Fruit fly (Drosophila melanogaster): ENCODE results near the gene Grp170.

The Grp170 gene

DNA sequence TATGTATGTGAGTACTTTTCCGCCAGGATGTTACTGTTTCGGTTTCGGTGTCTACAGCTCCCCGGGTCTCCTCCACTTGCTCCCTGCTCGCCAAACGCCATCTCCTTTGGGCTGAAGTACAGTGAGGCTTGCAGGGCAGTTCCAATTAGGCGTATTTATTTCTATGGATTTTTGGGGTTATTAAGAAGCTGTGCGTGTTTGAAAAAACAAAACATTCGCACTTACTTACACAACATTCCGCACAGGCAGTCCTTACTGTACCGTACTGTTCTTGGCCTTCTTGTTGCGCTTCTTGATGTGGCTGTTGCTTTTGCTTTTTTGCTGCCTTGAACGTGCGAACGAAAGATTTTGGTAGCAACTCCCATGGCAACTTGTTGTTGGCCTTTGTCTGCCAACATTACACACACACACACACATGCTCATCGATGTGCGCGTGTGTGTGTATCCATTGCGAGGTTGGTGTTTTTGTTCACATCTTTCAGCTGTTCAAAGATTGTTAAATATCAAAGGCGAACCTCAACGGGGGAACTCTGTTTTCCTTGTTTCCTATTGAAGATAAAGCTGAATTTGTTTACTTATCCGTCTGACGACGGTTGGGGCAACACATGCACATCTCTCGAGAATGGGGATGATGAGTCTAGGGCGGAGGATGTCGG lies 47.2 kb upstream of the Grp170 start (continued):
- TF ChIP-seq esg (GFP tag; conservative IDR thresholded peaks at IDR 0.05) (peak; percentile 61), CG9727 (GFP tag; optimal IDR thresholded peaks at IDR 0.05) (peak; percentile 15), Fer3 (tag; optimal IDR thresholded peaks at IDR 0.05) (peak; percentile 5), Gug (GFP tag; IDR thresholded peaks at IDR 0.05) (peak; percentile 76; the same call in 3 of the 4 replicates), jigr1 (GFP tag; IDR thresholded peaks at IDR 0.05) (no peak), oc (tag; optimal IDR thresholded peaks at IDR 0.05) (no peak), NfI (GFP tag; optimal IDR thresholded peaks at IDR 0.05) (peak; percentile 49), CG13775 (GFP tag; optimal IDR thresholded peaks at IDR 0.05) (peak; percentile 35), sna (GFP tag; IDR thresholded peaks at IDR 0.05; ENCODE audit: partially characterized antibody) (no peak), CG11247 (GFP tag; IDR thresholded peaks at IDR 0.05) (peak; percentile 58), CG15479 (GFP tag; optimal IDR thresholded peaks at IDR 0.05) (no peak), gcm (GFP tag; optimal IDR thresholded peaks at IDR 0.05) (no peak), Drgx (GFP tag; IDR thresholded peaks at IDR 0.05) (peak; percentile 58; the same call in 1 of the 2 replicates), Hmr (GFP tag; optimal IDR thresholded peaks at IDR 0.05) (peak; percentile 71), hkb (optimal IDR thresholded peaks at IDR 0.05) (no peak), hkb (GFP tag; IDR thresholded peaks at IDR 0.05) (peak; percentile 60), CG1233 (GFP tag; optimal IDR thresholded peaks at IDR 0.05) (no peak), az2 (GFP tag; optimal IDR thresholded peaks at IDR 0.05) (peak; percentile 56), pita (GFP tag; optimal IDR thresholded peaks at IDR 0.05) (no peak), fd96Cb (tag; optimal IDR thresholded peaks at IDR 0.05) (peak; percentile 37), kni (GFP tag; optimal IDR thresholded peaks at IDR 0.05) (no peak), dmrt11E (tag; optimal IDR thresholded peaks at IDR 0.05) (peak; percentile 54), Pdp1 (GFP tag; optimal IDR thresholded peaks at IDR 0.05) (peak; percentile 46 to 55), Mad (GFP tag; optimal IDR thresholded peaks at IDR 0.05) (no peak), pb (GFP tag; optimal IDR thresholded peaks at IDR 0.05) (peak; percentile 1), CG10274 (GFP tag; optimal IDR thresholded peaks at IDR 0.05) (no peak), Doc3 (GFP tag; IDR thresholded peaks at IDR 0.05; ENCODE audit: partially characterized antibody) (no peak), CG11398 (GFP tag; optimal IDR thresholded peaks at IDR 0.05) (peak; percentile 17), CG12219 (GFP tag; optimal IDR thresholded peaks at IDR 0.05) (no peak), Hand (GFP tag; optimal IDR thresholded peaks at IDR 0.05) (no peak), Xbp1 (GFP tag; optimal IDR thresholded peaks at IDR 0.05) (peak; percentile 64), sr (GFP tag; IDR thresholded peaks at IDR 0.05) (0 out of 3 replicates have a peak, but pooled peaks have one; percentile 4), otp (GFP tag; IDR thresholded peaks at IDR 0.05) (0 out of 3 replicates have a peak, but pooled peaks have one; percentile 42), zen2 (GFP tag; IDR thresholded peaks at IDR 0.05; ENCODE audit: partially characterized antibody) (no peak), Bdp1 (GFP tag; optimal IDR thresholded peaks at IDR 0.05) (peak; percentile 12), cad (GFP tag; optimal IDR thresholded peaks at IDR 0.05) (no peak), Sry-δ (GFP tag; optimal IDR thresholded peaks at IDR 0.05) (peak; percentile 11), Hr3 (GFP tag; optimal IDR thresholded peaks at IDR 0.05) (peak; percentile 15), CG4617 (GFP tag; optimal IDR thresholded peaks at IDR 0.05; ENCODE audit: borderline replicate concordance) (peak; percentile 18), zf30C (GFP tag; optimal IDR thresholded peaks at IDR 0.05) (no peak), CG7271 (tag; optimal IDR thresholded peaks at IDR 0.05) (no peak), PHDP (tag; optimal IDR thresholded peaks at IDR 0.05) (peak; percentile 33), CG11085 (GFP tag; IDR thresholded peaks at IDR 0.05) (no peak), sob (GFP tag; IDR thresholded peaks at IDR 0.05) (peak; percentile 59), maf-S (GFP tag; optimal IDR thresholded peaks at IDR 0.05) (no peak), CG3847 (GFP tag; IDR thresholded peaks at IDR 0.05) (peak; percentile 49; the same call in 1 of the 2 replicates), CG32532 (GFP tag; IDR thresholded peaks at IDR 0.05) (peak; percentile 53), CG8290 (GFP tag; optimal IDR thresholded peaks at IDR 0.05) (no peak), CG8290 (tag; optimal IDR thresholded peaks at IDR 0.05) (peak in 1 of 2 experiments; percentile 69), CG12104 (GFP tag; optimal IDR thresholded peaks at IDR 0.05) (no peak)

All from whole organism, embryonic.